Fruit fly (Drosophila melanogaster) whole organism, prepupa: ENCODE data around the gene CheB93a.

ENCODE experiments used
- CG10631 ChIP-seq: fragments of 200-800 bp; sonication (Bioruptor generic); optimal IDR thresholded peaks from 2 replicates; lab custom pipeline; 2016; ENCODE audit warnings: missing biosample characterization, missing genetic modification characterization
- CG10669 ChIP-seq: fragments of 200-800 bp; sonication (Bioruptor generic); optimal IDR thresholded peaks from 3 replicates; lab custom pipeline; 2018; ENCODE audit warnings: missing biosample characterization, mild to moderate bottlenecking, missing genetic modification characterization, moderate library complexity
- CG11294 ChIP-seq: fragments of 200-800 bp; sonication (Bioruptor generic); IDR thresholded peaks from 2 replicates; pipeline ENCODE4 v1.3.6; 2022; ENCODE audit warnings: missing biosample characterization, missing genetic modification characterization
- CG15336 ChIP-seq: fragments of 200-800 bp; sonication (Bioruptor generic); IDR thresholded peaks from 2 replicates; pipeline ENCODE4 v1.3.6; 2022; ENCODE audit warnings: missing biosample characterization, missing genetic modification characterization
- CG16779 ChIP-seq: fragments of 200-800 bp; sonication (Bioruptor generic); optimal IDR thresholded peaks from 3 replicates; lab custom pipeline; 2017; ENCODE audit warnings: missing biosample characterization, mild to moderate bottlenecking, missing genetic modification characterization
- CG31627 ChIP-seq: fragments of 200-800 bp; sonication (Bioruptor generic); optimal IDR thresholded peaks from 3 replicates; lab custom pipeline; 2016; ENCODE audit warnings: missing biosample characterization, missing genetic modification characterization
- CG34406 ChIP-seq: fragments of 200-800 bp; sonication (Bioruptor generic); optimal IDR thresholded peaks from 3 replicates; lab custom pipeline; 2016; ENCODE audit warnings: missing biosample characterization, missing genetic modification characterization
- CG3919 ChIP-seq: fragments of 200-800 bp; sonication (Bioruptor generic); optimal IDR thresholded peaks from 3 replicates; lab custom pipeline; 2016; ENCODE audit warnings: missing biosample characterization, missing genetic modification characterization
- CG4318 ChIP-seq: fragments of 200-800 bp; sonication (Bioruptor generic); optimal IDR thresholded peaks from 3 replicates; lab custom pipeline; 2017; ENCODE audit warnings: missing biosample characterization, mild to moderate bottlenecking, missing genetic modification characterization
- CG6163 ChIP-seq: fragments of 200-800 bp; sonication (Bioruptor generic); IDR thresholded peaks from 3 replicates; pipeline ENCODE4 v1.3.6; 2022; ENCODE audit warnings: missing biosample characterization, missing genetic modification characterization
- CG6276 ChIP-seq: fragments of 200-800 bp; sonication (Bioruptor generic); optimal IDR thresholded peaks from 2 replicates; lab custom pipeline; 2017; ENCODE audit warnings: missing biosample characterization, mild to moderate bottlenecking, missing genetic modification characterization
- CG6792 ChIP-seq: fragments of 200-800 bp; sonication (Bioruptor generic); optimal IDR thresholded peaks from 3 replicates; lab custom pipeline; 2016; ENCODE audit warnings: missing biosample characterization, missing genetic modification characterization
- CG6808 ChIP-seq: fragments of 200-800 bp; sonication (Bioruptor generic); optimal IDR thresholded peaks from 3 replicates; lab custom pipeline; 2017; ENCODE audit warnings: missing biosample characterization, missing genetic modification characterization, mild to moderate bottlenecking, moderate library complexity, missing genetic modification reagents
- CG6854 ChIP-seq: fragments of 200-800 bp; sonication (Bioruptor generic); optimal IDR thresholded peaks from 2 replicates; lab custom pipeline; 2017; ENCODE audit warnings: missing biosample characterization, mild to moderate bottlenecking, missing genetic modification characterization
- CG9139 ChIP-seq: fragments of 200-800 bp; sonication (Bioruptor generic); optimal IDR thresholded peaks from 3 replicates; lab custom pipeline; 2017; ENCODE audit warnings: missing biosample characterization, mild to moderate bottlenecking, missing genetic modification characterization
- Ets21C ChIP-seq: fragments of 200-800 bp; sonication (Bioruptor generic); optimal IDR thresholded peaks from 3 replicates; lab custom pipeline; 2016; ENCODE audit warnings: missing biosample characterization, missing genetic modification characterization
- Hr38 ChIP-seq: sonication (Bioruptor generic); optimal IDR thresholded peaks from 2 replicates; lab custom pipeline; 2016; ENCODE audit warnings: missing biosample characterization, missing genetic modification characterization
- Lpt ChIP-seq: fragments of 200-800 bp; sonication (Bioruptor generic); optimal IDR thresholded peaks from 3 replicates; lab custom pipeline; 2016; ENCODE audit warnings: missing biosample characterization, missing genetic modification characterization
- Met ChIP-seq: fragments of 200-800 bp; sonication (Bioruptor generic); optimal IDR thresholded peaks from 3 replicates; lab custom pipeline; 2016; ENCODE audit warnings: missing biosample characterization, missing genetic modification characterization
- OdsH ChIP-seq: fragments of 200-800 bp; sonication (Bioruptor generic); optimal IDR thresholded peaks from 3 replicates; lab custom pipeline; 2016; ENCODE audit warnings: missing biosample characterization, missing genetic modification characterization
- Sox102F ChIP-seq: fragments of 200-800 bp; sonication (Bioruptor generic); optimal IDR thresholded peaks from 2 replicates; lab custom pipeline; 2016; ENCODE audit warnings: missing biosample characterization, mild to moderate bottlenecking, missing genetic modification characterization
- Sox14 ChIP-seq: fragments of 200-800 bp; sonication (Bioruptor generic); optimal IDR thresholded peaks from 3 replicates; lab custom pipeline; 2016; ENCODE audit warnings: missing biosample characterization, missing genetic modification characterization
- acj6 ChIP-seq: fragments of 200-800 bp; sonication (Bioruptor generic); optimal IDR thresholded peaks from 3 replicates; lab custom pipeline; 2016; ENCODE audit warnings: missing biosample characterization, missing genetic modification characterization
- cyc ChIP-seq: fragments of 200-800 bp; sonication (Bioruptor generic); optimal IDR thresholded peaks from 3 replicates; lab custom pipeline; 2016; ENCODE audit warnings: missing biosample characterization, missing genetic modification characterization
- dac ChIP-seq: fragments of 200-800 bp; sonication (Bioruptor generic); optimal IDR thresholded peaks from 2 replicates; lab custom pipeline; 2017; ENCODE audit warnings: missing biosample characterization, mild to moderate bottlenecking, missing genetic modification characterization
- dsx ChIP-seq: fragments of 200-800 bp; optimal IDR thresholded peaks from 3 replicates; lab custom pipeline; 2019; ENCODE audit warnings: missing biosample characterization, mild to moderate bottlenecking, missing genetic modification characterization, moderate library complexity; ENCODE audit not compliant: poor library complexity, severe bottlenecking
- fd59A ChIP-seq: fragments of 200-800 bp; sonication (Bioruptor generic); optimal IDR thresholded peaks from 2 replicates; lab custom pipeline; 2017; ENCODE audit warnings: missing biosample characterization, mild to moderate bottlenecking, missing genetic modification characterization, missing genetic modification reagents
- fd85E ChIP-seq: fragments of 200-800 bp; sonication (Bioruptor generic); optimal IDR thresholded peaks from 3 replicates; lab custom pipeline; 2016; ENCODE audit warnings: missing biosample characterization, missing genetic modification characterization
- net ChIP-seq: fragments of 200-800 bp; sonication (Bioruptor generic); optimal IDR thresholded peaks from 3 replicates; lab custom pipeline; 2016; ENCODE audit warnings: missing biosample characterization, missing genetic modification characterization
- salr ChIP-seq, 2 experiments: fragments of 200-800 bp; sonication (Bioruptor generic); optimal IDR thresholded peaks; 3 replicates each; lab custom pipeline; 2016 to 2018; ENCODE audit warnings: missing biosample characterization in 2 of 2, missing genetic modification characterization in 2 of 2, mild to moderate bottlenecking in 1 of 2
- spab ChIP-seq: fragments of 200-800 bp; sonication (Bioruptor generic); optimal IDR thresholded peaks from 2 replicates; lab custom pipeline; 2017; ENCODE audit warnings: missing biosample characterization, mild to moderate bottlenecking, missing genetic modification characterization, missing genetic modification reagents
- ss ChIP-seq, 2 experiments: fragments of 200-800 bp; sonication (Bioruptor generic); optimal IDR thresholded peaks; 2 replicates in 1 of 2; 3 replicates in 1 of 2; lab custom pipeline; 2017 to 2018; ENCODE audit warnings: mild to moderate bottlenecking in 2 of 2, missing biosample characterization in 2 of 2, missing genetic modification characterization in 2 of 2, moderate library complexity in 1 of 2
- svp ChIP-seq: fragments of 200-800 bp; sonication (Bioruptor generic); peaks from one replicate; lab custom pipeline; 2016; ENCODE audit warnings: missing biosample characterization, missing genetic modification characterization
- vri ChIP-seq: fragments of 200-800 bp; sonication (Bioruptor generic); optimal IDR thresholded peaks from 3 replicates; lab custom pipeline; 2016; ENCODE audit warnings: missing biosample characterization, mild to moderate bottlenecking, missing genetic modification characterization

Gene CheB93a

dm6 chr3R:21390959-21391358 is 16.3 kb upstream of the CheB93a start:
- TF ChIP-seq fd85E (GFP tag; lab: Kevin White, UChicago) (no peak), CG16779 (tag; lab: Kevin White, UChicago) (no peak), CG10631 (no peak), CG10669 (GFP tag; lab: Kevin White, UChicago) (no peak), acj6 (GFP tag; lab: Kevin White, UChicago) (no peak), net (GFP tag; lab: Kevin White, UChicago) (no peak), Hr38 (GFP tag; lab: Kevin White, UChicago) (no peak), CG6808 (no peak), Ets21C (GFP tag; lab: Kevin White, UChicago) (no peak), svp (GFP tag; lab: Kevin White, UChicago) (no peak), salr (GFP tag; optimal IDR thresholded peaks at IDR 0.05; lab: Kevin White, UChicago) (no peak), CG6792 (GFP tag; lab: Kevin White, UChicago) (no peak), CG11294 (GFP tag; lab: Robert Waterston, UW) (no peak), CG31627 (GFP tag; lab: Kevin White, UChicago) (no peak), ss (GFP tag; optimal IDR thresholded peaks at IDR 0.05; lab: Kevin White, UChicago) (no peak), CG6163 (GFP tag; lab: Robert Waterston, UW) (no peak)

dm6 chr3R:21392221-21392620 is 15.0 kb upstream of the CheB93a start:
- TF ChIP-seq CG16779 (tag; lab: Kevin White, UChicago) (no peak), Met (no peak), dac (GFP tag; lab: Kevin White, UChicago) (no peak), CG15336 (GFP tag; lab: Robert Waterston, UW) (no peak), vri (GFP tag; lab: Kevin White, UChicago) (no peak), CG34406 (no peak), CG10669 (GFP tag; lab: Kevin White, UChicago) (no peak), ss (GFP tag; optimal IDR thresholded peaks at IDR 0.05; lab: Kevin White, UChicago) (no peak)
- TF ChIP-seq, all 60 proteins: peak for 0

- TF ChIP-seq CG6276 (GFP tag; lab: Kevin White, UChicago) (no peak), svp (GFP tag; lab: Kevin White, UChicago) (peak; percentile 62)
Measured at dm6 chr3R:21393005-21393729, 14.1 kb upstream of the CheB93a start.

- no peak for TF ChIP-seq CG6276 (GFP tag; lab: Kevin White, UChicago)
- no peak for TF ChIP-seq CG4318 (GFP tag; lab: Kevin White, UChicago)
- TF ChIP-seq cyc = no peak
- no peak for TF ChIP-seq Sox14 (GFP tag; lab: Kevin White, UChicago)
- no peak for TF ChIP-seq spab (GFP tag; lab: Kevin White, UChicago)
- TF ChIP-seq CG3919 (GFP tag; lab: Kevin White, UChicago) = no peak
- TF ChIP-seq OdsH (GFP tag; lab: Kevin White, UChicago) = no peak
- TF ChIP-seq dsx (GFP tag; lab: Kevin White, UChicago) = no peak
- TF ChIP-seq fd85E (GFP tag; lab: Kevin White, UChicago) = no peak
- no peak for TF ChIP-seq CG6808
- TF ChIP-seq CG6854 = no peak
- TF ChIP-seq Ets21C (GFP tag; lab: Kevin White, UChicago) = no peak
- no peak for TF ChIP-seq Lpt (GFP tag; lab: Kevin White, UChicago)
- TF ChIP-seq fd59A (GFP tag; lab: Kevin White, UChicago) = no peak
- no peak for TF ChIP-seq CG9139 (GFP tag; lab: Kevin White, UChicago)
- no peak for TF ChIP-seq Sox102F (GFP tag; lab: Kevin White, UChicago)
Measured at dm6 chr3R:21399642-21400041, 7.6 kb upstream of the CheB93a start, which contains the start of gene Ugt49B2. Gene Ugt49B2 (minus strand): TSS chr3R:21399742.
